Fruit fly (Drosophila melanogaster) whole organism, adult: Measurements from ENCODE around the gene Unr.

Experiments used
- CG1620 ChIP-seq: fragments of 200-800 bp; sonication (Bioruptor generic); optimal IDR thresholded peaks from 2 replicates; lab custom pipeline; 2016; ENCODE audit warnings: missing biosample characterization, missing genetic modification characterization
- CG7101 ChIP-seq: fragments of 200-800 bp; sonication (Bioruptor generic); optimal IDR thresholded peaks from 2 replicates; lab custom pipeline; 2018; ENCODE audit warnings: missing biosample characterization, mild to moderate bottlenecking, missing genetic modification characterization, moderate library complexity
- Clk ChIP-seq: fragments of 200-800 bp; sonication (Bioruptor generic); optimal IDR thresholded peaks from 2 replicates; lab custom pipeline; 2017; ENCODE audit warnings: missing biosample characterization, missing genetic modification characterization
- Mnt ChIP-seq: fragments of 200-800 bp; sonication (Bioruptor generic); optimal IDR thresholded peaks from 2 replicates; lab custom pipeline; 2016; ENCODE audit warnings: missing biosample characterization, mild to moderate bottlenecking, missing genetic modification characterization

DNA sequence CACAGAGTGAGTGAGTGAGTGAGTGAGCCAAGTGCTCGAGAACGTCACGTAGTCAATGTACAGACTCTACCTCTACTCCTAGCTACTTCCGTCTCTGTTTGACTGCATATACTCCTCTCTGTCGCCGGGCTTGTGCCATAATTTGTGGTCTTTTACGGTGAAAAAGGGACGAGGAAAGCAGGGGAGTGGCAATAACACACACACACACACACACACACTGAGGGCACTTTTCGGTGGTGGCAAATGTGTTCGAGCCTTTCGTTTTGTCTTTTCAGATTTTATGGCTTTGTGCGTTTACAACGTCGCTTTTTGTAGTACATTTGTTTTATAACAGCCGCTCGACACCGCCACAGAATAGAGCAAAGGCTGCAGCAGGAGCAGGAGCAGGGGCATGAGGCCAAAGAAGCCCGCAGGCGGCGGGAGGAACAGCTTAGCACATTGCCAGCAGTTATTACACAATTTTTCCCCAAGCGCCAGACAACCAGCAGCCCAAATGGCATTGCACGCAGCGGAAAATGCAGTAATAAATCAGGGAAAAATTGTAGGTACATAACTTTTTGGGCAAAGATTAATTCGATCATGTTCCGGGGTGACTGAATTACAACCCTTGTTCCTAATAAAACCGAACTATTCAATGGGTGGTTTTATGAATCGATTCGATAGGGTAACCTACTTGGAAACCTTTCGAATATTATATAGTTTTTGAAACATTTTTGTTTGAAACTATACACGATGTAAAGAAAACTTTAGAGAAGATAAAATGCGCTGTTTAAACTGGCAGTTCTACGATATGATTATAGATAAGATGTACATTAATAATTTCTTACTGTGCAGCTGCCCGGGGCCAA is 16.8 kb upstream of the Unr start:
- TF ChIP-seq Mnt (GFP tag; lab: Kevin White, UChicago) (no peak), Clk (GFP tag; lab: Kevin White, UChicago) (no peak), CG1620 (no peak), CG7101 (tag; lab: Kevin White, UChicago) (no peak)
